Fruit fly (Drosophila melanogaster): ENCODE data around the gene MAGE.
A peak's percentile ranks its signal among the peaks of the same experiment; 100 is the strongest.

The MAGE gene

DNA sequence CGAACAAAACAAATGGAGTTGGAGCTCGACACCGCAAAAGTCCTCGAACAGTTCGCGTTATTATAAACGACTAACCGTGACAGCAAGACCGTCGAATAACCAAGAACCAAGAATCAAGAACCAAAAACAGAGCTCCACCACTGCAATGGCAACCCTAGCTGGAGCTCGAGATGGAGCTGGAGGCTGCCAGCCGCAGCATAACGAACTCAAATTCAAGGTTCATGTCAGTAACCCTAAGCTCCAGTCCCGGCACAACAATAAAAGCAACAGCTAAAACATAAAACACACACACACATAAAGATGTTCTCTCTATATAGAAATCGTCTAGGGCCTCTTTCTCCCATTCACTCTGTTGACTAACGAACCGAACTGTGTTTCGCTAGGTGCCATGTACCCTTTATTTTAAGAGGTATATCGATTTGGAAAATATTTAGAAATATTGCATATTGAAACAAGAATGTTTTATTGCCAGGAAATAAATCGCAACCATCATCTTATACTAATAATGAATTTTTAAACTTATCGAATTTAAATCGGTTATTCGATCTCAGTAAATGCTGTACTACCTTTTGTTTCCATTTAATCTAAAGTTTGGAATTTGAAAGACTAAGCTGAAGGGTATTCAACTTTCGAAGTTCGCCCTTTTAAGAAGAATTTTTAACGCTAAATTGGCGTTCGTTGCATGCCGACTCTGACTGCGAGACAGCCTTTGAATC, 16.6 kb upstream of the MAGE start (continued):
- no peak for TF ChIP-seq Blimp-1 (GFP tag; optimal IDR thresholded peaks at IDR 0.05)
- TF ChIP-seq CG8319 (GFP tag; optimal IDR thresholded peaks at IDR 0.05) = no peak
- TF ChIP-seq dac (GFP tag; optimal IDR thresholded peaks at IDR 0.05) = no peak
- TF ChIP-seq Eip75B (GFP tag; optimal IDR thresholded peaks at IDR 0.05) = peak; percentile 78
- TF ChIP-seq CG34406 (GFP tag; optimal IDR thresholded peaks at IDR 0.05) = peak; percentile 49
- TF ChIP-seq Eip78C (GFP tag) = peak; percentile 92
- peak; percentile 77 for TF ChIP-seq CG10631 (GFP tag; optimal IDR thresholded peaks at IDR 0.05)
- 0 out of 2 replicates have a peak, but pooled peaks have one; percentile 7 for TF ChIP-seq Gug (GFP tag; IDR thresholded peaks at IDR 0.05)
- peak; percentile 50; the same call in 1 of the 3 replicates for TF ChIP-seq CG8119 (GFP tag; IDR thresholded peaks at IDR 0.05)
- peak; percentile 46 for TF ChIP-seq topi (GFP tag; optimal IDR thresholded peaks at IDR 0.05)

dm6 chr3R:7169927-7170326, 14.9 kb upstream of the MAGE start:
- TF ChIP-seq Ets21C (GFP tag; optimal IDR thresholded peaks at IDR 0.05) = no peak
- no peak for TF ChIP-seq salr (GFP tag; optimal IDR thresholded peaks at IDR 0.05)
- no peak for TF ChIP-seq topi (GFP tag; optimal IDR thresholded peaks at IDR 0.05)
- TF ChIP-seq Eip93F (GFP tag; optimal IDR thresholded peaks at IDR 0.05) = no peak
- no peak for TF ChIP-seq Hr39 (GFP tag; optimal IDR thresholded peaks at IDR 0.05)
- no peak for TF ChIP-seq CG8119 (GFP tag; IDR thresholded peaks at IDR 0.05)
- TF ChIP-seq Hr4 (GFP tag; optimal IDR thresholded peaks at IDR 0.05) = no peak
- no peak for TF ChIP-seq cyc (GFP tag; optimal IDR thresholded peaks at IDR 0.05)
- TF ChIP-seq lz (GFP tag; optimal IDR thresholded peaks at IDR 0.05) = no peak
- TF ChIP-seq Gug (GFP tag; IDR thresholded peaks at IDR 0.05) = no peak
- TF ChIP-seq Eip75B (GFP tag; optimal IDR thresholded peaks at IDR 0.05) = no peak
- TF ChIP-seq CG6808 (GFP tag; optimal IDR thresholded peaks at IDR 0.05) = no peak
- TF ChIP-seq CG3032 (tag; optimal IDR thresholded peaks at IDR 0.05) = no peak
- no peak for TF ChIP-seq CG8319 (GFP tag; optimal IDR thresholded peaks at IDR 0.05)
- TF ChIP-seq CG11762 (GFP tag; optimal IDR thresholded peaks at IDR 0.05; ENCODE audit: insufficient read depth) = no peak
- TF ChIP-seq dac (GFP tag; optimal IDR thresholded peaks at IDR 0.05) = no peak
- no peak for TF ChIP-seq svp (GFP tag)

dm6 chr3R:7162356-7163289, 7.6 kb upstream of the MAGE start, which contains the start of gene sas:
sas (plus strand) TSS chr3R:7162808.
- TF ChIP-seq ss (GFP tag; optimal IDR thresholded peaks at IDR 0.05) (peak; percentile 11 to 53), fd85E (GFP tag; optimal IDR thresholded peaks at IDR 0.05) (no peak), CG11762 (GFP tag; optimal IDR thresholded peaks at IDR 0.05; ENCODE audit: insufficient read depth) (no peak), Blimp-1 (GFP tag; optimal IDR thresholded peaks at IDR 0.05) (peak; percentile 8), fkh (GFP tag; optimal IDR thresholded peaks at IDR 0.05) (peak; percentile 64), dsx (GFP tag; optimal IDR thresholded peaks at IDR 0.05; ENCODE audit: poor library complexity, severe bottlenecking) (peak; percentile 48), vri (GFP tag; optimal IDR thresholded peaks at IDR 0.05) (peak; percentile 41), CG1621 (tag; optimal IDR thresholded peaks at IDR 0.05) (peak; percentile 72), Eip78C (GFP tag) (peak; percentile 82), CG8119 (GFP tag; IDR thresholded peaks at IDR 0.05) (0 out of 3 replicates have a peak, but pooled peaks have one; percentile 32), Eip93F (GFP tag; optimal IDR thresholded peaks at IDR 0.05) (no peak), CG6808 (GFP tag; optimal IDR thresholded peaks at IDR 0.05) (peak; percentile 29), CG9139 (GFP tag; optimal IDR thresholded peaks at IDR 0.05) (peak; percentile 10), esn (GFP tag; optimal IDR thresholded peaks at IDR 0.05) (peak; percentile 27), Met (GFP tag; optimal IDR thresholded peaks at IDR 0.05) (no peak), Eip75B (GFP tag; optimal IDR thresholded peaks at IDR 0.05) (peak; percentile 8), CG6854 (GFP tag; optimal IDR thresholded peaks at IDR 0.05) (peak; percentile 35), CG6163 (GFP tag; IDR thresholded peaks at IDR 0.05) (peak; percentile 42; the same call in 1 of the 3 replicates), spab (GFP tag; optimal IDR thresholded peaks at IDR 0.05) (no peak), net (GFP tag; optimal IDR thresholded peaks at IDR 0.05) (no peak), fd59A (GFP tag; optimal IDR thresholded peaks at IDR 0.05) (no peak), CG6276 (GFP tag; optimal IDR thresholded peaks at IDR 0.05) (no peak), CG6792 (GFP tag; optimal IDR thresholded peaks at IDR 0.05) (no peak), CG3032 (tag; optimal IDR thresholded peaks at IDR 0.05) (no peak), eg (GFP tag; IDR thresholded peaks at IDR 0.05) (0 out of 3 replicates have a peak, but pooled peaks have one; percentile 28), acj6 (GFP tag; optimal IDR thresholded peaks at IDR 0.05) (no peak), topi (GFP tag; optimal IDR thresholded peaks at IDR 0.05) (no peak)
